Fruit fly (Drosophila melanogaster): ENCODE data around the gene CDK2AP1.
A peak's percentile ranks its signal among the peaks of the same experiment; 100 is the strongest.
"Not testable (repeated sequence)": the region's sequence is repeated elsewhere in the genome, so short reads cannot be mapped to it uniquely, and the experiment has no call there.

Gene CDK2AP1

dm6 chrX:11137566-11138186 is at the start of gene CDK2AP1:
TSS of gene CDK2AP1 (plus strand) at chrX:11137859.
- peak; percentile 20 for TF ChIP-seq CG17801 (GFP tag; optimal IDR thresholded peaks at IDR 0.05; ENCODE audit: partially characterized antibody)

- peak; percentile 4 for TF ChIP-seq CG17801 (GFP tag; optimal IDR thresholded peaks at IDR 0.05; ENCODE audit: partially characterized antibody)
Observed at dm6 chrX:11088778-11089340, 48.8 kb upstream of the CDK2AP1 start, which contains the start of gene Vago. TSS of gene Vago (plus strand) at chrX:11089290.

- TF ChIP-seq CG17801 (GFP tag; optimal IDR thresholded peaks at IDR 0.05; ENCODE audit: partially characterized antibody) = no peak
Observed at dm6 chrX:11090161-11090560, 47.5 kb upstream of the CDK2AP1 start, which contains the start of gene CG2076. TSS of gene CG2076 (plus strand) at chrX:11090210.

dm6 chrX:11092201-11092600 is 45.5 kb upstream of the CDK2AP1 start, which contains the start of gene CG2061:
TSS of gene CG2061 (plus strand) at chrX:11092492.
- no peak for TF ChIP-seq CG17801 (GFP tag; optimal IDR thresholded peaks at IDR 0.05; ENCODE audit: partially characterized antibody)

dm6 chrX:11095276-11095675 is 42.4 kb upstream of the CDK2AP1 start:
- no peak for TF ChIP-seq CG17801 (GFP tag; optimal IDR thresholded peaks at IDR 0.05; ENCODE audit: partially characterized antibody)

DNA sequence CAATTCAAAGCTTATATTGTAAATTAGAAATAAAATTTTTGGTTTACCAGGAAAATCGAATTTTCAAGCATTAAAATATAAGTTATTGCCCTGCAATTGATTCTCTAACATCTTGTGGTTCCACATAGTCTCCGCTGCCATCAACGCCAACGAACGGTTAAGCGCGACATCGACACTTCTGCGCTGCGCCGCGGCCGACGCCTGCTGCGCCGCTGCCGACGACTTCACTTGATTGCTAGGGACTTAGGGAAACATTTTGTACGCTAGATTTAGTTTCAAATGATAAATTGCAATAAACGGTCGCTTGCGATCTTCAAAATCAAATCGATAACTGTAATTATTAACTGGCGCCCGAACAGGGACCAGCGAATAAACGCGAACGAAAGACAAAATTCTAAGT is 41.7 kb upstream of the CDK2AP1 start, which contains the start of gene CG42249:
Gene CG42249 (plus strand): TSS at position 301 of the 400 bp plus-strand sequence.
- TF ChIP-seq CG17801 (GFP tag; optimal IDR thresholded peaks at IDR 0.05; ENCODE audit: partially characterized antibody) = not testable (repeated sequence)

- peak; percentile 42 for TF ChIP-seq CG17801 (GFP tag; optimal IDR thresholded peaks at IDR 0.05; ENCODE audit: partially characterized antibody)
Observed at dm6 chrX:11108148-11108844, 29.4 kb upstream of the CDK2AP1 start, which contains the start of gene Hsp60A. TSS of gene Hsp60A (plus strand) at chrX:11108482.

DNA sequence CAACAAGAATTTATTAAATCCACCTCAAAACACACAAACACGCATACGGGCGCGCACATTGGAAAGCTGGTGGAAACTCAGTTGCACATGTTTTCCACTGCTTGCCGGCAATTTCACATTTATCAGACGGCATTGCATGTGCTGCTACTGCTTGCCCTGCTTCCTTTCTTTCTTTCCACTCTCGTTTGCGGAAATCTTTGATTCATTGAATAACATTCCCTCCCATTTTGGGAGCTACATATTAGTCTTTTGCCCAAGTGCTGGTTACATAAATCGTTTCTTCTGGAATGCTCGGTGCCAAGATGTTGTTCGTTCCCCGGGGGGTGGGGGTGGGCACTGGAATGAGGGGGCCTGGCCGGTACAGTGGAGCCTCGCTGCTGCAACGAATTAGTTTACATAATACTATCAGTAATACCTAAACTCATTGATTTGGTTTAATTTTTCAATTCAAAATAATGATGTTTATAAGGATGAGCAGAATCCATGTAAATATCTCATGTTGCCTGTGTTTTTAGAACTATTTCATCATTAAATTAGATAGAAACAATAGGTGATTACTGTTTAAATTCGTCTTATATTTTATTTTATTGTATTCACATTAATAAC is 28.7 kb upstream of the CDK2AP1 start:
- no peak for TF ChIP-seq CG17801 (GFP tag; optimal IDR thresholded peaks at IDR 0.05; ENCODE audit: partially characterized antibody)

DNA sequence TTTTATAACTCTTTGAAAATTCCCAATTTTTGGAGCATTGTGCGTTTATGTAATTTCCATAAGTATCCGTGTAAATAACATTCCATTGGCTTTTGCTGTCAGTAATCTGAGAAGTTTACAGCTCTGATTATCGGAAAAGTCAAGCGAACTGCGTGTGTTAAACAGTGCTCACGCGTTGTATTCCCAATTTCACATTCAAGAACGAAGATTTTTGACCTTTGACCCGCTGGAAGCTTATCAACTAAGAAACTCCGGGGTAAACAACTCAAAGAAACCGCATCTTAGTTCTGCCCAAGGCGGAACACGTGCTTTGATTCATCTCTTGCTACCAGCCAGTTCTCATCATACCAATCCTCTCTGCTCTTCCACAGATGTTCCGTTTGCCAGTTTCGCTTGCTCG is 28.0 kb upstream of the CDK2AP1 start:
- no peak for TF ChIP-seq CG17801 (GFP tag; optimal IDR thresholded peaks at IDR 0.05; ENCODE audit: partially characterized antibody)

dm6 chrX:11123561-11123960 is 14.1 kb upstream of the CDK2AP1 start:
- no peak for TF ChIP-seq CG17801 (GFP tag; optimal IDR thresholded peaks at IDR 0.05; ENCODE audit: partially characterized antibody)

DNA sequence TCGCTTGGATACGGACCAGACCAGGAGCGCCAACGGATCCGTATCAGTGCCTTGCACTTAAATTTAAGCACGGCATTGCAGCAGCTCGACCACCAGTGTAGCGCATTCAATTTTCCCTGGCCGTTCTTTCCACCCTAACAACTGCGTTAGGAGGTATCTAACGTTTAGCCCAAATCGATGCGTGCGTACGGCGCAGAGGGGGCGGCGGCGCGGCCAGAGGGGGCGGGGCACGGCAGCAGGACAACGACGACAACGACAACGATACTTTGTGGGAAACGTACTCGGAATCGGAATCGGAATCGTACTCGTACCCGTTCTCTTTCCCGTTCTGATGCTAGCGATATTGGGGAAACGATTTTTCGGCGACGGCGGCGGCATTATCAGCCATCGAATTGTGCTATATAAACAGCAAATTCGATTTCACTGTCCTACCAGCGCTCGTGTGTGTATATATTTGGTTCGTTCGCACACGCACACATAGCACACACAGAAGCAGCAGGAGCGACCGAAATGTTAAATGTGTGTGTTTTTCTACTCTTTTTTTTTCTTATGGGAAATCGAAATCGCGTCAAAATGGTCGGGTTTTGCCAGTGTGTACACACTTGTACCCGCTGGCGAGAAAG is 13.4 kb upstream of the CDK2AP1 start, which contains the start of gene CG11122:
Gene CG11122 (minus strand): TSS at position 601 of the 623 bp plus-strand sequence.
- no peak for TF ChIP-seq CG17801 (GFP tag; optimal IDR thresholded peaks at IDR 0.05; ENCODE audit: partially characterized antibody)

- TF ChIP-seq CG17801 (GFP tag; optimal IDR thresholded peaks at IDR 0.05; ENCODE audit: partially characterized antibody) = peak; percentile 41
Observed at dm6 chrX:11124749-11125508, 12.7 kb upstream of the CDK2AP1 start, which contains the start of gene Rpt3. TSS of gene Rpt3 (plus strand) at chrX:11125101.

DNA sequence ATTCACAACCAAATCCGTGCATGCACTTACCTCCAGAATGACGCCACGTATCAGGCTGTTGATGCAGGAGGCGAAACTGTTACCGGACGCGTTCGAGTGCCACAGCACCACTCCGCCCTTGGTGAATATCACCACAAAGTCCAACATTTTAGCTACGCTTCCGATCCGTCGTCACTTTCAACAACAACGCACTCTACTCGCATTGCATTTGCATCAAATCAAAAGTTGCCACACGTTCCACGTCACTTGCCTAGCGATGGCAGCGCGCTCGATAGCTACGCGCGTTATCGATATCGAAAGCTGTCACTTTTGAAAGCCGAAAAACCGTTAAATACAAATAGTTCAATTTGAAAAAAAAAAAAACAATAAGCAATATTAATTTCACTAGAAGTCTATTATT is 8.8 kb upstream of the CDK2AP1 start, which contains the start of gene SrpRalpha:
Gene SrpRalpha (minus strand): TSS at position 260 of the 400 bp plus-strand sequence.
- TF ChIP-seq CG17801 (GFP tag; optimal IDR thresholded peaks at IDR 0.05; ENCODE audit: partially characterized antibody) = peak; percentile 54

dm6 chrX:11132312-11132711 is 5.3 kb upstream of the CDK2AP1 start, which contains the start of gene CG44385:
TSS of gene CG44385 (minus strand) at chrX:11132412.
- no peak for TF ChIP-seq CG17801 (GFP tag; optimal IDR thresholded peaks at IDR 0.05; ENCODE audit: partially characterized antibody)
